Fruit fly (Drosophila melanogaster): ENCODE data around the gene CG33257.

The CG33257 gene

DNA sequence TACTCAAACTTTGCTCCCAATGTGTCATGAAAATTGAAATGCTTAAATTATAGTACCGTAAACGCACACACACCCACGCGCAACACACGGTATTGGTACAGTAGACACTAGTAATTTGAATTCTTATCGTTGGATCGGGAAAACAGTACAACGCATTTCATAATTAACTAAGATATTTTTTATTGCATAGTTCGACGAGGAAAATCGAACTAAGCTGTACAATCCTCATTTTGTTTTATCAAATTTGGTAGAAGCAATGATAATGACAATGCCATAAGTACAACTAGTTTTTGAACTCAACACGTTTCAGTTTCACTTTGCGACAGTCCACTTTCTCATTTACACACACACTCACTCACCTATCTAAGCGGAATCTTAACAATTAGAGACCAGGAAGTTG is 34.6 kb downstream of the CG33257 start (continued):
- TF ChIP-seq Trl (optimal IDR thresholded peaks at IDR 0.05) (no peak), Trl (GFP tag; optimal IDR thresholded peaks at IDR 0.05) (peak; percentile 60), CG18262 (tag; optimal IDR thresholded peaks at IDR 0.05) (peak; percentile 64), CG9437 (GFP tag; optimal IDR thresholded peaks at IDR 0.05) (peak; percentile 54), CG13296 (GFP tag; optimal IDR thresholded peaks at IDR 0.05) (peak; percentile 76), gce (GFP tag; IDR thresholded peaks at IDR 0.05) (no peak), CG1792 (GFP tag; optimal IDR thresholded peaks at IDR 0.05) (peak; percentile 43), Dip2 (GFP tag; IDR thresholded peaks at IDR 0.05) (no peak), CG10462 (GFP tag; optimal IDR thresholded peaks at IDR 0.05) (peak; percentile 22), fru (optimal IDR thresholded peaks at IDR 0.05) (no peak), CG11398 (GFP tag; optimal IDR thresholded peaks at IDR 0.05) (peak; percentile 36), onecut (GFP tag; IDR thresholded peaks at IDR 0.05) (no peak), CG12942 (GFP tag; optimal IDR thresholded peaks at IDR 0.05) (peak; percentile 42), HmgZ (tag; optimal IDR thresholded peaks at IDR 0.05) (peak; percentile 70), Doc2 (GFP tag; IDR thresholded peaks at IDR 0.05) (no peak), CG9727 (GFP tag; optimal IDR thresholded peaks at IDR 0.05) (peak; percentile 63), pzg (GFP tag; optimal IDR thresholded peaks at IDR 0.05) (no peak), CG12744 (GFP tag; optimal IDR thresholded peaks at IDR 0.05) (peak; percentile 10), Tbp (GFP tag; optimal IDR thresholded peaks at IDR 0.05) (no peak), CG7839 (tag; optimal IDR thresholded peaks at IDR 0.05) (peak; percentile 78), CG6765 (GFP tag; optimal IDR thresholded peaks at IDR 0.05) (peak; percentile 66), CHES-1-like (GFP tag; optimal IDR thresholded peaks at IDR 0.05) (peak; percentile 50), CG17612 (GFP tag; IDR thresholded peaks at IDR 0.05) (no peak), YL-1 (GFP tag; optimal IDR thresholded peaks at IDR 0.05) (no peak), MTF-1 (GFP tag; optimal IDR thresholded peaks at IDR 0.05; ENCODE audit: borderline replicate concordance) (peak; percentile 41), tgo (GFP tag; IDR thresholded peaks at IDR 0.05) (peak; percentile 58), crp (GFP tag; optimal IDR thresholded peaks at IDR 0.05) (no peak), CG15601 (tag; optimal IDR thresholded peaks at IDR 0.05) (peak; percentile 48), Blimp-1 (GFP tag; optimal IDR thresholded peaks at IDR 0.05) (peak; percentile 73), ab (GFP tag; optimal IDR thresholded peaks at IDR 0.05) (peak; percentile 59), dpn (GFP tag; optimal IDR thresholded peaks at IDR 0.05) (peak; percentile 62 to 65), CG10959 (GFP tag; IDR thresholded peaks at IDR 0.05) (peak; percentile 36; the same call in 1 of the 2 replicates), CG10431 (GFP tag; optimal IDR thresholded peaks at IDR 0.05) (no peak), pho (GFP tag; optimal IDR thresholded peaks at IDR 0.05) (peak; percentile 59), tx (GFP tag; optimal IDR thresholded peaks at IDR 0.05) (peak; percentile 50), ase (GFP tag; IDR thresholded peaks at IDR 0.05) (no peak; the same call in 2 of the 3 replicates), esg (GFP tag; conservative IDR thresholded peaks at IDR 0.05) (peak; percentile 48; the same call in 1 of the 2 replicates), CG33213 (GFP tag; optimal IDR thresholded peaks at IDR 0.05) (peak; percentile 9), tup (GFP tag; optimal IDR thresholded peaks at IDR 0.05) (no peak), CG4617 (GFP tag; optimal IDR thresholded peaks at IDR 0.05; ENCODE audit: borderline replicate concordance) (no peak), Dek (tag; optimal IDR thresholded peaks at IDR 0.05) (peak; percentile 74), CG11695 (GFP tag; IDR thresholded peaks at IDR 0.05) (0 out of 3 replicates have a peak, but pooled peaks have one; percentile 44), caup (GFP tag; optimal IDR thresholded peaks at IDR 0.05; ENCODE audit: severe bottlenecking) (peak; percentile 72), maf-S (GFP tag; optimal IDR thresholded peaks at IDR 0.05) (peak; percentile 46), CG33557 (GFP tag; optimal IDR thresholded peaks at IDR 0.05) (peak; percentile 61), ATbp (GFP tag; optimal IDR thresholded peaks at IDR 0.05) (no peak), Meics (GFP tag; optimal IDR thresholded peaks at IDR 0.05) (peak; percentile 69), Side (GFP tag; optimal IDR thresholded peaks at IDR 0.05) (no peak), bab2 (GFP tag; optimal IDR thresholded peaks at IDR 0.05) (peak; percentile 61), HmgD (GFP tag; optimal IDR thresholded peaks at IDR 0.05) (no peak), Elba2 (GFP tag; optimal IDR thresholded peaks at IDR 0.05) (no peak), CG7928 (GFP tag; optimal IDR thresholded peaks at IDR 0.05) (peak; percentile 45)
